Worm (Caenorhabditis elegans): Measurements from ENCODE around the gene ttc-17.

Gene ttc-17

ce11 chrV:8934264-8934663 is 22.6 kb upstream of the ttc-17 start:
- TF ChIP-seq unc-98 (GFP tag; IDR thresholded peaks at IDR 0.05) (no peak), hlh-4 (tag; optimal IDR thresholded peaks at IDR 0.05) (no peak), ztf-11 (tag; optimal IDR thresholded peaks at IDR 0.05) (no peak), ces-1 (GFP tag; optimal IDR thresholded peaks at IDR 0.05) (no peak), mef-2 (tag; optimal IDR thresholded peaks at IDR 0.05) (no peak), C16A3.4 (tag; optimal IDR thresholded peaks at IDR 0.05) (no peak), ztf-4 (tag; optimal IDR thresholded peaks at IDR 0.05) (no peak), ceh-63 (GFP tag; optimal IDR thresholded peaks at IDR 0.05) (no peak), elt-2 (tag; optimal IDR thresholded peaks at IDR 0.05) (peak; percentile 4), efl-1 (optimal IDR thresholded peaks at IDR 0.05) (no peak), efl-1 (GFP tag; optimal IDR thresholded peaks at IDR 0.05 in 1 of 2) (peak in 1 of 2 experiments; percentile 51), lin-35 (GFP tag; optimal IDR thresholded peaks at IDR 0.05) (peak in 1 of 2 experiments; percentile 7), ceh-88 (GFP tag; IDR thresholded peaks at IDR 0.05) (no peak), unc-130 (tag; optimal IDR thresholded peaks at IDR 0.05) (no peak), sox-4 (tag; optimal IDR thresholded peaks at IDR 0.05) (no peak), vab-15 (tag; optimal IDR thresholded peaks at IDR 0.05) (no peak), blmp-1 (tag; optimal IDR thresholded peaks at IDR 0.05) (peak; percentile 52), nhr-20 (tag; optimal IDR thresholded peaks at IDR 0.05) (no peak), pag-3 (tag; optimal IDR thresholded peaks at IDR 0.05; ENCODE audit: borderline replicate concordance, insufficient read depth) (no peak), unc-62 (GFP tag; optimal IDR thresholded peaks at IDR 0.05) (no peak), fos-1 (tag; optimal IDR thresholded peaks at IDR 0.05) (no peak), hpl-2 (GFP tag; optimal IDR thresholded peaks at IDR 0.05) (no peak), aly-2 (tag; optimal IDR thresholded peaks at IDR 0.05) (no peak), nhr-237 (tag; optimal IDR thresholded peaks at IDR 0.05) (no peak), nhr-71 (tag; optimal IDR thresholded peaks at IDR 0.05) (no peak), hlh-17 (GFP tag; optimal IDR thresholded peaks at IDR 0.05; ENCODE audit: borderline replicate concordance) (no peak), sup-37 (GFP tag; optimal IDR thresholded peaks at IDR 0.05) (no peak), dsc-1 (tag; optimal IDR thresholded peaks at IDR 0.05) (no peak), mep-1 (tag; optimal IDR thresholded peaks at IDR 0.05) (no peak), efl-3 (GFP tag; optimal IDR thresholded peaks at IDR 0.05) (no peak), ama-1 (optimal IDR thresholded peaks at IDR 0.05) (no peak), aha-1 (tag; optimal IDR thresholded peaks at IDR 0.05) (no peak), nhr-85 (tag) (no peak), rnt-1 (tag; optimal IDR thresholded peaks at IDR 0.05) (no peak), skn-1 (tag; optimal IDR thresholded peaks at IDR 0.05) (no peak), dpl-1 (GFP tag; optimal IDR thresholded peaks at IDR 0.05) (no peak), lin-14 (GFP tag; optimal IDR thresholded peaks at IDR 0.05) (peak; percentile 40), snpc-4 (tag; optimal IDR thresholded peaks at IDR 0.05) (no peak), pqm-1 (tag; optimal IDR thresholded peaks at IDR 0.05) (no peak), egl-13 (tag; optimal IDR thresholded peaks at IDR 0.05) (no peak), nhr-90 (tag; optimal IDR thresholded peaks at IDR 0.05; ENCODE audit: poor library complexity) (no peak), snu-23 (GFP tag; optimal IDR thresholded peaks at IDR 0.05) (no peak), fkh-8 (tag; optimal IDR thresholded peaks at IDR 0.05) (no peak), jun-1 (tag; optimal IDR thresholded peaks at IDR 0.05) (peak; percentile 25), F16B12.6 (tag; optimal IDR thresholded peaks at IDR 0.05) (no peak), mdl-1 (tag; optimal IDR thresholded peaks at IDR 0.05) (no peak), mab-9 (GFP tag; IDR thresholded peaks at IDR 0.05) (no peak), nhr-12 (tag; optimal IDR thresholded peaks at IDR 0.05) (no peak), elt-3 (tag; optimal IDR thresholded peaks at IDR 0.05) (no peak)

Data from whole organism, L1 larva.